Fruit fly (Drosophila melanogaster) whole organism, embryonic: Measurements from ENCODE around the gene MAPk-Ak2.

Source experiments
- Atf-2 ChIP-seq: fragments of 200-800 bp; sonication (Bioruptor generic); optimal IDR thresholded peaks from 2 replicates; lab custom pipeline; 2016; ENCODE audit warnings: missing biosample characterization, missing genetic modification characterization
- B-H1 ChIP-seq: fragments of 200-800 bp; sonication (Bioruptor generic); IDR thresholded peaks from 3 replicates; pipeline ENCODE4 v1.3.6; 2022; ENCODE audit warnings: missing biosample characterization, missing genetic modification characterization
- BEAF-32 ChIP-seq: fragments of 200-800 bp; sonication (Bioruptor generic); optimal IDR thresholded peaks from 3 replicates; lab custom pipeline; 2017; ENCODE audit warnings: missing biosample characterization, missing genetic modification characterization, mild to moderate bottlenecking, moderate library complexity, missing genetic modification reagents
- Bteb2 ChIP-seq: fragments of 200-800 bp; sonication (Bioruptor generic); optimal IDR thresholded peaks from 2 replicates; lab custom pipeline; 2016; ENCODE audit warnings: missing biosample characterization, missing genetic modification characterization
- CG10366 ChIP-seq: fragments of 200-800 bp; sonication (Bioruptor generic); IDR thresholded peaks from 2 replicates; pipeline ENCODE4 v1.3.6; 2022; ENCODE audit warnings: missing biosample characterization, missing genetic modification characterization
- CG10959 ChIP-seq: fragments of 200-800 bp; sonication (Bioruptor generic); IDR thresholded peaks from 2 replicates; pipeline ENCODE4 v1.3.6; 2022; ENCODE audit warnings: missing biosample characterization, missing genetic modification characterization
- CG11696 ChIP-seq: fragments of 200-800 bp; sonication (Bioruptor generic); IDR thresholded peaks from 2 replicates; pipeline ENCODE4 v1.3.6; 2022; ENCODE audit warnings: missing biosample characterization, missing genetic modification characterization
- CG11723 ChIP-seq: fragments of 200-800 bp; sonication (Bioruptor generic); optimal IDR thresholded peaks from 2 replicates; lab custom pipeline; 2017; ENCODE audit warnings: missing biosample characterization, mild to moderate bottlenecking, missing genetic modification characterization
- CG15601 ChIP-seq: fragments of 200-800 bp; sonication (Bioruptor generic); optimal IDR thresholded peaks from 3 replicates; lab custom pipeline; 2019; ENCODE audit warnings: missing biosample characterization, mild to moderate bottlenecking, missing genetic modification characterization, moderate library complexity
- CG1647 ChIP-seq: fragments of 200-800 bp; sonication (Bioruptor generic); optimal IDR thresholded peaks from 3 replicates; lab custom pipeline; 2016; ENCODE audit warnings: missing biosample characterization, missing genetic modification characterization
- CG18476 ChIP-seq: fragments of 200-800 bp; sonication (Bioruptor generic); optimal IDR thresholded peaks from 2 replicates; lab custom pipeline; 2016; ENCODE audit warnings: missing biosample characterization, mild to moderate bottlenecking, missing genetic modification characterization
- CG5180 ChIP-seq: fragments of 200-800 bp; sonication (Bioruptor generic); optimal IDR thresholded peaks from 3 replicates; lab custom pipeline; 2017; ENCODE audit warnings: missing biosample characterization, missing genetic modification characterization, mild to moderate bottlenecking, moderate library complexity, missing genetic modification reagents
- CG6175 ChIP-seq: fragments of 200-800 bp; sonication (Bioruptor generic); IDR thresholded peaks from 3 replicates; pipeline ENCODE4 v1.3.6; 2022; ENCODE audit warnings: missing biosample characterization, missing genetic modification characterization
- CG6765 ChIP-seq: fragments of 200-800 bp; sonication (Bioruptor generic); optimal IDR thresholded peaks from 3 replicates; lab custom pipeline; 2017; ENCODE audit warnings: missing biosample characterization, mild to moderate bottlenecking, missing genetic modification characterization
- CG7839 ChIP-seq: fragments of 200-800 bp; sonication (Bioruptor generic); optimal IDR thresholded peaks from 3 replicates; lab custom pipeline; 2018; ENCODE audit warnings: missing biosample characterization, mild to moderate bottlenecking, missing genetic modification characterization, moderate library complexity
- CG7928 ChIP-seq: fragments of 200-800 bp; sonication (Bioruptor generic); optimal IDR thresholded peaks from 2 replicates; lab custom pipeline; 2017; ENCODE audit warnings: missing biosample characterization, mild to moderate bottlenecking, missing genetic modification characterization
- CG7987 ChIP-seq: fragments of 200-800 bp; sonication (Bioruptor generic); optimal IDR thresholded peaks from 2 replicates; lab custom pipeline; 2018; ENCODE audit warnings: missing biosample characterization, mild to moderate bottlenecking, missing genetic modification characterization, moderate library complexity
- CG8281 ChIP-seq: fragments of 200-800 bp; sonication (Bioruptor generic); optimal IDR thresholded peaks from 2 replicates; lab custom pipeline; 2018; ENCODE audit warnings: missing biosample characterization, mild to moderate bottlenecking, missing genetic modification characterization, moderate library complexity
- CG8290 ChIP-seq, 3 experiments: fragments of 200-800 bp; sonication (Bioruptor generic); optimal IDR thresholded peaks; 2 replicates each; lab custom pipeline; 2016 to 2019; ENCODE audit warnings: missing biosample characterization in 3 of 3, missing genetic modification characterization in 3 of 3, mild to moderate bottlenecking in 2 of 3, moderate library complexity in 1 of 3
- CG9609 ChIP-seq: fragments of 200-800 bp; sonication (Bioruptor generic); optimal IDR thresholded peaks from 3 replicates; lab custom pipeline; 2016; ENCODE audit warnings: missing biosample characterization, missing genetic modification characterization
- CoRest ChIP-seq: fragments of 200-800 bp; sonication (Bioruptor generic); optimal IDR thresholded peaks from 3 replicates; lab custom pipeline; 2018; ENCODE audit warnings: missing biosample characterization, mild to moderate bottlenecking, missing genetic modification characterization, moderate library complexity
- CrebB ChIP-seq: fragments of 200-800 bp; sonication (Bioruptor generic); optimal IDR thresholded peaks from 3 replicates; lab custom pipeline; 2018; ENCODE audit warnings: missing biosample characterization, mild to moderate bottlenecking, missing genetic modification characterization
- Dip2 ChIP-seq: fragments of 200-800 bp; sonication (Bioruptor generic); IDR thresholded peaks from 2 replicates; pipeline ENCODE4 v1.3.6; 2022; ENCODE audit warnings: missing biosample characterization, missing genetic modification characterization
- Nf-YB ChIP-seq: fragments of 200-800 bp; sonication (Bioruptor generic); optimal IDR thresholded peaks from 3 replicates; lab custom pipeline; 2019; ENCODE audit warnings: missing biosample characterization, mild to moderate bottlenecking, missing genetic modification characterization, moderate library complexity
- Nf-YC ChIP-seq: fragments of 200-800 bp; optimal IDR thresholded peaks from 3 replicates; lab custom pipeline; 2019; ENCODE audit warnings: missing biosample characterization, mild to moderate bottlenecking, missing genetic modification characterization, moderate library complexity
- Side ChIP-seq: fragments of 200-800 bp; sonication (Bioruptor generic); optimal IDR thresholded peaks from 2 replicates; lab custom pipeline; 2016; ENCODE audit warnings: missing biosample characterization, missing genetic modification characterization
- Six4 ChIP-seq: fragments of 200-800 bp; sonication (Bioruptor generic); optimal IDR thresholded peaks from 2 replicates; lab custom pipeline; 2016; ENCODE audit warnings: missing biosample characterization, missing genetic modification characterization
- ab ChIP-seq: fragments of 200-800 bp; sonication (Bioruptor generic); optimal IDR thresholded peaks from 2 replicates; lab custom pipeline; 2016; ENCODE audit warnings: missing biosample characterization, missing genetic modification characterization
- cas ChIP-seq: fragments of 200-800 bp; sonication (Bioruptor generic); IDR thresholded peaks from 2 replicates; pipeline ENCODE4 v1.3.6; 2022; ENCODE audit warnings: missing biosample characterization, missing genetic modification characterization
- caup ChIP-seq: fragments of 200-800 bp; sonication (Bioruptor generic); optimal IDR thresholded peaks from 3 replicates; lab custom pipeline; 2017; ENCODE audit warnings: missing biosample characterization, mild to moderate bottlenecking, missing genetic modification characterization, moderate library complexity; ENCODE audit not compliant: severe bottlenecking
- chif ChIP-seq, 2 experiments: fragments of 200-800 bp; sonication (Bioruptor generic); optimal IDR thresholded peaks; 3 replicates each; lab custom pipeline; 2016; ENCODE audit warnings: missing biosample characterization in 2 of 2, missing genetic modification characterization in 2 of 2
- crp ChIP-seq, 2 experiments: fragments of 200-800 bp; sonication (Bioruptor generic); optimal IDR thresholded peaks; 2 replicates in 1 of 2; 3 replicates in 1 of 2; lab custom pipeline; 2017; ENCODE audit warnings: missing biosample characterization in 2 of 2, missing genetic modification characterization in 2 of 2, mild to moderate bottlenecking in 1 of 2, moderate library complexity in 1 of 2
- disco-r ChIP-seq: fragments of 200-800 bp; sonication (Bioruptor generic); optimal IDR thresholded peaks from 2 replicates; lab custom pipeline; 2016; ENCODE audit warnings: missing biosample characterization, missing genetic modification characterization
- dysf ChIP-seq: fragments of 200-800 bp; sonication (Bioruptor generic); IDR thresholded peaks from 3 replicates; pipeline ENCODE4 v1.3.6; 2022; ENCODE audit warnings: missing biosample characterization, missing genetic modification characterization
- en ChIP-seq: fragments of 200-800 bp; sonication (Bioruptor generic); optimal IDR thresholded peaks from 2 replicates; lab custom pipeline; 2016; ENCODE audit warnings: missing biosample characterization, missing genetic modification characterization
- fu2 ChIP-seq: fragments of 200-800 bp; sonication (Bioruptor generic); optimal IDR thresholded peaks from 2 replicates; lab custom pipeline; 2016; ENCODE audit warnings: missing biosample characterization, missing genetic modification characterization
- inv ChIP-seq: fragments of 200-800 bp; sonication (Bioruptor generic); IDR thresholded peaks from 2 replicates; pipeline ENCODE4 v1.3.6; 2022; ENCODE audit warnings: missing biosample characterization, missing genetic modification characterization; ENCODE audit not compliant: partially characterized antibody
- jumu ChIP-seq: fragments of 200-800 bp; sonication (Bioruptor generic); optimal IDR thresholded peaks from 3 replicates; lab custom pipeline; 2016; ENCODE audit warnings: missing biosample characterization, missing genetic modification characterization
- lab ChIP-seq: fragments of 200-800 bp; sonication (Bioruptor generic); optimal IDR thresholded peaks from 3 replicates; lab custom pipeline; 2017; ENCODE audit warnings: missing biosample characterization, missing genetic modification characterization, mild to moderate bottlenecking, moderate library complexity, missing genetic modification reagents
- lbe ChIP-seq: fragments of 200-800 bp; sonication (Bioruptor generic); optimal IDR thresholded peaks from 2 replicates; lab custom pipeline; 2016; ENCODE audit warnings: missing biosample characterization, mild to moderate bottlenecking, missing genetic modification characterization
- nau ChIP-seq: fragments of 200-800 bp; sonication (Bioruptor generic); optimal IDR thresholded peaks from 3 replicates; lab custom pipeline; 2017; ENCODE audit warnings: missing biosample characterization, mild to moderate bottlenecking, missing genetic modification characterization, missing genetic modification reagents
- onecut ChIP-seq: fragments of 200-800 bp; sonication (Bioruptor generic); IDR thresholded peaks from 2 replicates; pipeline ENCODE4 v1.3.6; 2022; ENCODE audit warnings: missing biosample characterization, missing genetic modification characterization
- otp ChIP-seq: fragments of 200-800 bp; sonication (Bioruptor generic); IDR thresholded peaks from 3 replicates; pipeline ENCODE4, ENCODE4 v1.3.6; 2022; ENCODE audit warnings: missing biosample characterization, missing genetic modification characterization
- salm ChIP-seq: fragments of 200-800 bp; sonication (Bioruptor generic); optimal IDR thresholded peaks from 2 replicates; lab custom pipeline; 2018; ENCODE audit warnings: missing biosample characterization, mild to moderate bottlenecking, missing genetic modification characterization
- slou ChIP-seq: fragments of 200-800 bp; sonication (Bioruptor generic); optimal IDR thresholded peaks from 3 replicates; lab custom pipeline; 2016; ENCODE audit warnings: missing biosample characterization, missing genetic modification characterization
- tap ChIP-seq: fragments of 200-800 bp; optimal IDR thresholded peaks from 3 replicates; lab custom pipeline; 2019; ENCODE audit warnings: missing biosample characterization, mild to moderate bottlenecking, missing genetic modification characterization, moderate library complexity
- tin ChIP-seq: fragments of 200-800 bp; sonication (Bioruptor generic); optimal IDR thresholded peaks from 3 replicates; lab custom pipeline; 2016; ENCODE audit warnings: missing biosample characterization, missing genetic modification characterization
- tll ChIP-seq, 2 experiments: fragments of 200-800 bp in 1 of 2; fragments of >200 bp in 1 of 2; sonication (Bioruptor generic) in 1 of 2; optimal IDR thresholded peaks; 2 replicates each; lab custom pipeline; 2017 to 2019; ENCODE audit warnings: missing biosample characterization in 2 of 2, missing genetic modification characterization in 2 of 2, mild to moderate bottlenecking in 1 of 2, moderate library complexity in 1 of 2

MAPk-Ak2 gene

DNA sequence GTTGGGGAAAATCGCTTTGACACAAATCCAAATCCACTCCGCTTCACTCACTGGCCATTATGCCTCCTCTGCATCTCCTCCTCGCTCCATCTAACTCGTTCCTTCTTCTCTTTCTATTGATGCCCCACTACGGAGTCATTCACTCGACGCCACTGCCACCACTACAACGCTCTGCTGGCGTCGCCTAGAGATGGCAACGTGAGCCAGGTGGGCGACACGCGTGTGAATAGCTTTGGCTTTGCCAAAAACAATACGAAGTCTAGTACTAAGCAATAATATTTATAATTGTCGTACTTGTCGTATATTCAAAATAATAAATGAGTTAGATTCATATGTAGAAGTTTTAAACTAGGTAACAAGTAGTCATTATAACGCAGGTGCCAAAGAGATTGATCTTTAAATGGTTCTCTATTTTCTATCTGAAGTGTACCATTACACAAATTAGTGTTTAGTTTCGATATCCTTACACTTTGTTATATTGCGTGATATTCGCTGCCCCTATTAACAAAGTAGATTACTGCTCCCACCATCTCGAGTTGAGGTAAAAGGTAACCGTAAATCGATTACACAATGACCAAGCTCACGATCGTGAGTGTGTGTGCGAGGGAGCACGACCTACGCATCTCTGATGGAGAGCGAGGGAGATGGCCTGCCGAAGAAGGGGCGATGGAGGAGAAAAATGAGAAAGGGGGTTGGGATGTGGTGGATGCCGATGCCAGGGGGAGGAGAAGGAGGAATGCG lies 18.8 kb downstream of the MAPk-Ak2 start (continued):
- no peak for TF ChIP-seq CG15601 (tag; lab: Kevin White, UChicago)
- TF ChIP-seq CG18476 (GFP tag; lab: Kevin White, UChicago): peak; percentile 31
- TF ChIP-seq slou: no peak
- TF ChIP-seq tll (GFP tag; optimal IDR thresholded peaks at IDR 0.05; lab: Kevin White, UChicago): no peak
- TF ChIP-seq Nf-YC (tag; lab: Kevin White, UChicago): peak; percentile 29
- TF ChIP-seq CG10366: peak; percentile 10; the same call in 1 of the 2 replicates
- peak in 1 of 2 experiments; percentile 41 for TF ChIP-seq chif (GFP tag; optimal IDR thresholded peaks at IDR 0.05; lab: Kevin White, UChicago)
- peak; percentile 34; the same call in 1 of the 2 replicates for TF ChIP-seq onecut (GFP tag; lab: Robert Waterston, UW)
- TF ChIP-seq CG7928 (GFP tag; lab: Kevin White, UChicago): no peak
- TF ChIP-seq BEAF-32 (GFP tag; lab: Kevin White, UChicago): peak; percentile 79
- TF ChIP-seq CG6765: no peak
- TF ChIP-seq otp: no peak
- TF ChIP-seq CG11696: no peak
- no peak for TF ChIP-seq CG5180 (GFP tag; lab: Kevin White, UChicago)
- no peak for TF ChIP-seq cas (GFP tag; lab: Robert Waterston, UW)
- no peak for TF ChIP-seq CG1647 (GFP tag; lab: Kevin White, UChicago)
- TF ChIP-seq disco-r (GFP tag; lab: Kevin White, UChicago): peak; percentile 0
- TF ChIP-seq Bteb2 (GFP tag; lab: Kevin White, UChicago): no peak
- peak; percentile 17 for TF ChIP-seq jumu
- TF ChIP-seq CG7839 (tag; lab: Kevin White, UChicago): peak; percentile 19
- TF ChIP-seq lbe (GFP tag; lab: Kevin White, UChicago): no peak
- TF ChIP-seq crp (GFP tag; optimal IDR thresholded peaks at IDR 0.05; lab: Kevin White, UChicago): no peak
- peak; percentile 5 for TF ChIP-seq Atf-2 (GFP tag; lab: Kevin White, UChicago)
- TF ChIP-seq nau: no peak
- no peak for TF ChIP-seq en (GFP tag; lab: Kevin White, UChicago)
- no peak for TF ChIP-seq dysf
- no peak for TF ChIP-seq caup (GFP tag; lab: Kevin White, UChicago)
- TF ChIP-seq tin (GFP tag; lab: Kevin White, UChicago): peak; percentile 12
- TF ChIP-seq CG11723 (GFP tag; lab: Kevin White, UChicago): no peak
- no peak for TF ChIP-seq salm (tag; lab: Kevin White, UChicago)
- TF ChIP-seq Six4: no peak
- TF ChIP-seq Dip2 (GFP tag; lab: Robert Waterston, UW): no peak
- peak; percentile 21 for TF ChIP-seq lab (GFP tag; lab: Kevin White, UChicago)
- TF ChIP-seq CrebB (tag; lab: Kevin White, UChicago): no peak
- TF ChIP-seq tap (tag; lab: Kevin White, UChicago): no peak
- TF ChIP-seq fu2 (GFP tag; lab: Kevin White, UChicago): no peak
- no peak for TF ChIP-seq Nf-YB (GFP tag; lab: Kevin White, UChicago)
- TF ChIP-seq CG10959: no peak
- TF ChIP-seq CoRest (tag; lab: Kevin White, UChicago): peak; percentile 2
- TF ChIP-seq CG8290 (GFP tag; optimal IDR thresholded peaks at IDR 0.05; lab: Kevin White, UChicago): no peak
- TF ChIP-seq CG8290 (tag; optimal IDR thresholded peaks at IDR 0.05; lab: Kevin White, UChicago): peak in 1 of 2 experiments; percentile 41
- no peak for TF ChIP-seq B-H1 (GFP tag; lab: Robert Waterston, UW)
- TF ChIP-seq Side (GFP tag; lab: Kevin White, UChicago): no peak
- TF ChIP-seq ab (GFP tag; lab: Kevin White, UChicago): no peak
- peak; percentile 68 for TF ChIP-seq CG6175 (GFP tag; lab: Robert Waterston, UW)
- TF ChIP-seq CG7987 (GFP tag; lab: Kevin White, UChicago): no peak
- TF ChIP-seq CG9609: peak; percentile 36
- TF ChIP-seq inv: peak; percentile 44; the same call in 1 of the 2 replicates
- no peak for TF ChIP-seq CG8281 (tag; lab: Kevin White, UChicago)
